Fruit fly (Drosophila melanogaster): Measurements from ENCODE around the gene CG4558.

The CG4558 gene

DNA sequence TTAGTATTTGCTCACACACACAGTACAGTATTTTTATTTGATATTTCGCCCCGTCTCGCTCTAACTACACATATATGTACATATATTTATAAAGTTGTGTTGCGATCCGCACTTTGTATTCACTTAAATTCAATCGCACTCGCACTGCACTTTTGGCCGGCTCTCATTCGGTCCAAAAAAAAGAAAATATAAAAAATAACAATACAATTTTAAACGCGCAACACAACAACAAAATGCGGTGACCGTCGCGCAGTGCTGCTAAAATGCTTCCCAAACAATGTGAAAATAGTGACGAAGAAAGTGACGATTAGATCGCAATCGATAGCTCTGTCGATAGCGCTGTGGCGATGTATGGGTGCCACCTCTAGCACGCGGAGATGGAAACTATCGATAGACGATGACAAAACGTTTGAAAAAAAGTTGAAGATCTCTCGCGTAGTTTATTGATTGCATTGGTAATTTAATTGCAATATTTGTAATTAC lies 46.2 kb upstream of the CG4558 start, which contains the start of the genes C3G and pod1 (continued):
- peak; percentile 96 for TF ChIP-seq nerfin-2 (GFP tag; IDR thresholded peaks at IDR 0.05; ENCODE audit: partially characterized antibody)
- TF ChIP-seq Hand (GFP tag; optimal IDR thresholded peaks at IDR 0.05): peak; percentile 14
- TF ChIP-seq bbx (GFP tag; IDR thresholded peaks at IDR 0.05; ENCODE audit: partially characterized antibody): peak; percentile 99
- peak; percentile 97 for TF ChIP-seq hbn (GFP tag; IDR thresholded peaks at IDR 0.05; ENCODE audit: partially characterized antibody)
- peak; percentile 98 for TF ChIP-seq chinmo (GFP tag; IDR thresholded peaks at IDR 0.05; ENCODE audit: partially characterized antibody)
- TF ChIP-seq nau (GFP tag; optimal IDR thresholded peaks at IDR 0.05): no peak
- TF ChIP-seq da (GFP tag; optimal IDR thresholded peaks at IDR 0.05): no peak
- no peak for TF ChIP-seq CG34422 (GFP tag; IDR thresholded peaks at IDR 0.05)
- no peak for TF ChIP-seq Oli (tag; optimal IDR thresholded peaks at IDR 0.05)
- no peak for TF ChIP-seq CG17385 (GFP tag; optimal IDR thresholded peaks at IDR 0.05)
- peak; percentile 28 for TF ChIP-seq PHDP (tag; optimal IDR thresholded peaks at IDR 0.05)
- no peak for TF ChIP-seq crol (GFP tag; IDR thresholded peaks at IDR 0.05)
- no peak for TF ChIP-seq klu (GFP tag; IDR thresholded peaks at IDR 0.05)
- TF ChIP-seq CG15514 (GFP tag; optimal IDR thresholded peaks at IDR 0.05): peak; percentile 67
- TF ChIP-seq CG8359 (GFP tag; optimal IDR thresholded peaks at IDR 0.05; ENCODE audit: borderline replicate concordance): no peak
- peak; percentile 13 for TF ChIP-seq CG17829 (tag; optimal IDR thresholded peaks at IDR 0.05)
- TF ChIP-seq Optix (GFP tag; IDR thresholded peaks at IDR 0.05): no peak
- TF ChIP-seq CG13123 (GFP tag; optimal IDR thresholded peaks at IDR 0.05): no peak
- peak; percentile 38 for TF ChIP-seq vfl (GFP tag; optimal IDR thresholded peaks at IDR 0.05)
- no peak for TF ChIP-seq wek (GFP tag; optimal IDR thresholded peaks at IDR 0.05)
- peak; percentile 77 for TF ChIP-seq Meics (GFP tag; optimal IDR thresholded peaks at IDR 0.05)
- peak; percentile 7 for TF ChIP-seq caup (GFP tag; optimal IDR thresholded peaks at IDR 0.05; ENCODE audit: severe bottlenecking)
- no peak for TF ChIP-seq lov (optimal IDR thresholded peaks at IDR 0.05)
- TF ChIP-seq lov (GFP tag; IDR thresholded peaks at IDR 0.05): no peak
- TF ChIP-seq Fer2 (tag; optimal IDR thresholded peaks at IDR 0.05): no peak
- peak; percentile 84 for TF ChIP-seq CG9932 (GFP tag; IDR thresholded peaks at IDR 0.05)
- TF ChIP-seq Camta (GFP tag; optimal IDR thresholded peaks at IDR 0.05): no peak
- TF ChIP-seq Hsf (GFP tag; optimal IDR thresholded peaks at IDR 0.05): peak; percentile 43
- TF ChIP-seq CG7556 (GFP tag; optimal IDR thresholded peaks at IDR 0.05): no peak
- TF ChIP-seq vnd (GFP tag; IDR thresholded peaks at IDR 0.05; ENCODE audit: partially characterized antibody): peak; percentile 97
- no peak for TF ChIP-seq otp (GFP tag; IDR thresholded peaks at IDR 0.05)
- TF ChIP-seq CG12769 (tag; optimal IDR thresholded peaks at IDR 0.05): peak; percentile 42
- TF ChIP-seq Doc3 (GFP tag; IDR thresholded peaks at IDR 0.05; ENCODE audit: partially characterized antibody): peak; percentile 89
- no peak for TF ChIP-seq cato (GFP tag; optimal IDR thresholded peaks at IDR 0.05; ENCODE audit: borderline replicate concordance)
- TF ChIP-seq CG12942 (GFP tag; optimal IDR thresholded peaks at IDR 0.05): peak; percentile 32
- no peak for TF ChIP-seq CG17359 (tag; optimal IDR thresholded peaks at IDR 0.05)
- TF ChIP-seq lmd (GFP tag; IDR thresholded peaks at IDR 0.05): no peak
- peak; percentile 23 for TF ChIP-seq CG18011 (GFP tag; optimal IDR thresholded peaks at IDR 0.05)
- peak; percentile 18 for TF ChIP-seq CG2678 (tag; optimal IDR thresholded peaks at IDR 0.05)
- TF ChIP-seq Gsc (GFP tag; IDR thresholded peaks at IDR 0.05): no peak
- TF ChIP-seq sens-2 (GFP tag; IDR thresholded peaks at IDR 0.05): no peak
- TF ChIP-seq CG4707 (GFP tag; optimal IDR thresholded peaks at IDR 0.05): no peak
- no peak for TF ChIP-seq gce (GFP tag; IDR thresholded peaks at IDR 0.05)
- peak; percentile 43; the same call in 1 of the 2 replicates for TF ChIP-seq ssp (GFP tag; IDR thresholded peaks at IDR 0.05)
- peak; percentile 65 for TF ChIP-seq Myb (GFP tag; optimal IDR thresholded peaks at IDR 0.05)
- TF ChIP-seq lola (GFP tag; optimal IDR thresholded peaks at IDR 0.05): no peak
- TF ChIP-seq Xbp1 (GFP tag; optimal IDR thresholded peaks at IDR 0.05): peak; percentile 57
- TF ChIP-seq CG4820 (GFP tag; optimal IDR thresholded peaks at IDR 0.05): no peak
- TF ChIP-seq onecut (GFP tag; IDR thresholded peaks at IDR 0.05): peak; percentile 25; the same call in 1 of the 2 replicates
- no peak for TF ChIP-seq jing (GFP tag; optimal IDR thresholded peaks at IDR 0.05)

All from whole organism, embryonic.